Fruit fly (Drosophila melanogaster): ENCODE results near the gene Polr1E.

The Polr1E gene

DNA sequence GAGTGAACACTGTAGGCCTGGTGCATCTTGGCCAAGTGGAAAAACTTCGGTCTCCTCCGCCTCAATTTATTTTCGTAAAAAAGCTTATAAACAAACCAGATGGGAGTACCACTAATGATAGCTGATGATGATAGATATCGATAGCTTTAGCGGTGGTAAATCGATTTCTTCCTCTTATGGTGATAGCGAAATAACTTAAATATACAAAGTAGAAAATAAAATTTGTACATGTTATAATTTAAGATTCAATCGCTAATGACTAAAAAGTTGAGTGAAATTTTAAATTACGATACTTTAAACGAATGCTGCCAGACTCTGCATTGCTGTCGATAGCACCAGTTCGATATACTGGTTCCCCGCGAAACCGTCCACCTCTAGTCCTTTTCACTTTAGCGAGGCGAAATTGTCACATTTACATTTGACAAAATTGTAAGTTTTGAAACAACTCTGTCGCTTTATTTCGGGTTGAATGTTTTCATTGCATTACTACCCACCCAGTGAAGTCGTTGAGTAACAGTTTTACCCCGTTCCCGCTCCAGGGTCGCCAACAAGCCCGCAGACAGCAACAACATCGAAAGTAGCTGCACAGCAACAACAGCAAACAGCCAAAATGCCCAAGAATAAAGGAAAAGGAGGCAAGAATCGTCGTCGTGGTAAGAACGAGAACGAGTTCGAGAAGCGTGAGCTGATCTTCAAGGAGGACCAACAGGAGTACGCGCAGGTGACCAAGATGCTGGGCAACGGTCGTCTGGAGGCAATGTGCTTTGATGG is 27.0 kb downstream of the Polr1E start, which contains the start of the genes Vps39 and eIF1A (continued):
- TF ChIP-seq ftz-f1 (GFP tag; optimal IDR thresholded peaks at IDR 0.05) (no peak), sob (GFP tag; IDR thresholded peaks at IDR 0.05) (no peak), Bteb2 (GFP tag; optimal IDR thresholded peaks at IDR 0.05) (no peak), YL-1 (GFP tag; optimal IDR thresholded peaks at IDR 0.05) (peak; percentile 48), Asciz (GFP tag; optimal IDR thresholded peaks at IDR 0.05) (no peak), dimm (GFP tag; IDR thresholded peaks at IDR 0.05) (no peak), chm (GFP tag; IDR thresholded peaks at IDR 0.05) (no peak), Mad (GFP tag; optimal IDR thresholded peaks at IDR 0.05) (peak; percentile 42), HLH54F (GFP tag; optimal IDR thresholded peaks at IDR 0.05) (peak; percentile 43), Spps (tag; optimal IDR thresholded peaks at IDR 0.05) (peak; percentile 31), sim (GFP tag; IDR thresholded peaks at IDR 0.05) (no peak), Tbp (GFP tag; optimal IDR thresholded peaks at IDR 0.05) (no peak), CG2712 (tag; optimal IDR thresholded peaks at IDR 0.05) (peak; percentile 67), ssp (GFP tag; IDR thresholded peaks at IDR 0.05) (peak; percentile 47), z (GFP tag; IDR thresholded peaks at IDR 0.05) (no peak), CG32772 (GFP tag; IDR thresholded peaks at IDR 0.05) (no peak), bbx (GFP tag; IDR thresholded peaks at IDR 0.05; ENCODE audit: partially characterized antibody) (peak; percentile 67), salm (tag; optimal IDR thresholded peaks at IDR 0.05) (no peak), CG12104 (GFP tag; optimal IDR thresholded peaks at IDR 0.05) (no peak), sr (GFP tag; IDR thresholded peaks at IDR 0.05) (no peak), CG10654 (GFP tag; optimal IDR thresholded peaks at IDR 0.05) (no peak), fu2 (GFP tag; optimal IDR thresholded peaks at IDR 0.05) (no peak), Hmx (GFP tag; optimal IDR thresholded peaks at IDR 0.05) (no peak), Vsx1 (GFP tag; optimal IDR thresholded peaks at IDR 0.05) (no peak), CG13775 (GFP tag; optimal IDR thresholded peaks at IDR 0.05) (peak; percentile 17), CG14667 (GFP tag; IDR thresholded peaks at IDR 0.05) (no peak), Deaf1 (tag; optimal IDR thresholded peaks at IDR 0.05) (peak; percentile 1), Dip2 (GFP tag; IDR thresholded peaks at IDR 0.05) (no peak), Doc3 (GFP tag; IDR thresholded peaks at IDR 0.05; ENCODE audit: partially characterized antibody) (peak; percentile 84), CG8944 (GFP tag; optimal IDR thresholded peaks at IDR 0.05) (peak; percentile 28), CG5245 (GFP tag; optimal IDR thresholded peaks at IDR 0.05) (no peak), kah (GFP tag; optimal IDR thresholded peaks at IDR 0.05) (no peak), sqz (GFP tag; optimal IDR thresholded peaks at IDR 0.05) (no peak), jing (GFP tag; optimal IDR thresholded peaks at IDR 0.05) (no peak), CG11247 (GFP tag; IDR thresholded peaks at IDR 0.05) (no peak), CG7556 (GFP tag; optimal IDR thresholded peaks at IDR 0.05) (peak; percentile 36), Gsc (GFP tag; IDR thresholded peaks at IDR 0.05) (no peak), toy (GFP tag; IDR thresholded peaks at IDR 0.05) (no peak), amos (GFP tag; IDR thresholded peaks at IDR 0.05; ENCODE audit: partially characterized antibody) (peak; percentile 82), Hmr (GFP tag; optimal IDR thresholded peaks at IDR 0.05) (no peak), CG14710 (tag; optimal IDR thresholded peaks at IDR 0.05) (peak; percentile 67), Lpt (GFP tag; optimal IDR thresholded peaks at IDR 0.05) (no peak), BtbVII (GFP tag; optimal IDR thresholded peaks at IDR 0.05) (no peak), CG31441 (GFP tag; IDR thresholded peaks at IDR 0.05) (0 out of 2 replicates have a peak, but pooled peaks have one; percentile 30), insv (GFP tag; optimal IDR thresholded peaks at IDR 0.05) (no peak), sna (GFP tag; IDR thresholded peaks at IDR 0.05; ENCODE audit: partially characterized antibody) (peak; percentile 94), CG1233 (GFP tag; optimal IDR thresholded peaks at IDR 0.05) (no peak), Poxn (GFP tag; IDR thresholded peaks at IDR 0.05) (no peak), pita (GFP tag; optimal IDR thresholded peaks at IDR 0.05) (no peak), CG4707 (GFP tag; optimal IDR thresholded peaks at IDR 0.05) (no peak), cad (GFP tag; optimal IDR thresholded peaks at IDR 0.05) (no peak)
